Worm (Caenorhabditis elegans) whole organism, L4/young adult: ENCODE results near the gene ttr-43.

Experiments
- W03F9.2 ChIP-seq: fragments of 150-350 bp; optimal IDR thresholded peaks from 2 replicates; lab custom pipeline; 2014; ENCODE audit warnings: missing biosample characterization, missing genetic modification characterization
- dao-5 ChIP-seq: sonication (generic microtip); optimal IDR thresholded peaks from 2 replicates; lab custom pipeline; 2016; ENCODE audit warnings: missing genotype, missing genetic modification characterization, moderate library complexity, missing compliant biosample characterization
- him-1 ChIP-seq: sonication (generic microtip); optimal IDR thresholded peaks from 2 replicates; lab custom pipeline; 2016; ENCODE audit warnings: missing genotype, missing genetic modification reagents, missing genetic modification characterization, missing compliant biosample characterization

- TF ChIP-seq him-1 (tag; lab: Kevin White, UChicago) = no peak
- TF ChIP-seq W03F9.2 = no peak
- no peak for TF ChIP-seq dao-5 (tag; lab: Kevin White, UChicago)
Measured at ce11 chrV:12552671-12553212, 37.8 kb downstream of the ttr-43 start, which contains the start of gene F45D3.4.
